Worm (Caenorhabditis elegans) whole organism, L2 larva: ENCODE measurements around the gene clec-133.

Source experiments
- F13H6.1 ChIP-seq: sonication (generic microtip); optimal IDR thresholded peaks from 2 replicates; lab custom pipeline; 2016; ENCODE audit warnings: missing genetic modification characterization, missing compliant biosample characterization
- R02D3.7 ChIP-seq: fragments of 150-350 bp; optimal IDR thresholded peaks from 2 replicates; lab custom pipeline; 2014; ENCODE audit warnings: missing biosample characterization, missing genetic modification characterization
- ZK546.5 ChIP-seq: sonication (generic microtip); optimal IDR thresholded peaks from 2 replicates; lab custom pipeline; 2017; ENCODE audit warnings: missing biosample characterization, missing genetic modification characterization
- alr-1 ChIP-seq: fragments of 150-350 bp; optimal IDR thresholded peaks from 2 replicates; lab custom pipeline; 2014; ENCODE audit warnings: missing biosample characterization, missing genetic modification characterization
- aly-2 ChIP-seq: fragments of 150-350 bp; optimal IDR thresholded peaks from 2 replicates; lab custom pipeline; 2014; ENCODE audit warnings: missing biosample characterization, missing genetic modification characterization
- ceh-16 ChIP-seq: fragments of 150-350 bp; optimal IDR thresholded peaks from 2 replicates; lab custom pipeline; 2014; ENCODE audit warnings: missing biosample characterization, missing genetic modification characterization
- ceh-82 ChIP-seq: fragments of 150-350 bp; optimal IDR thresholded peaks from 2 replicates; lab custom pipeline; 2014; ENCODE audit warnings: missing biosample characterization, missing genetic modification characterization
- egl-27 ChIP-seq: sonication (generic microtip); optimal IDR thresholded peaks from 3 replicates; lab custom pipeline; 2017; ENCODE audit warnings: missing biosample characterization, missing genetic modification reagents, missing genetic modification characterization
- gmeb-1 ChIP-seq: fragments of 150-350 bp; optimal IDR thresholded peaks from 2 replicates; lab custom pipeline; 2014; ENCODE audit warnings: missing biosample characterization, missing genetic modification characterization
- lin-11 ChIP-seq: fragments of 150-350 bp; sonication (generic microtip); optimal IDR thresholded peaks from 2 replicates; lab custom pipeline; 2014; ENCODE audit warnings: missing biosample characterization, missing genetic modification characterization, inconsistent platforms, mixed read lengths
- lin-13 ChIP-seq: fragments of 150-350 bp; optimal IDR thresholded peaks from 2 replicates; lab custom pipeline; 2014; ENCODE audit warnings: missing biosample characterization, missing genetic modification reagents, missing genetic modification characterization
- lin-39 ChIP-seq: fragments of 150-350 bp; optimal IDR thresholded peaks from 2 replicates; lab custom pipeline; 2014; ENCODE audit warnings: missing biosample characterization, missing genetic modification reagents, missing genetic modification characterization
- lsy-2 ChIP-seq, 2 experiments: fragments of 150-350 bp in 1 of 2; sonication (generic microtip) in 1 of 2; optimal IDR thresholded peaks; 2 replicates each; lab custom pipeline; 2014 to 2017; ENCODE audit warnings: missing biosample characterization in 2 of 2, missing genetic modification characterization in 2 of 2
- mbf-1 ChIP-seq: sonication (generic microtip); optimal IDR thresholded peaks from 2 replicates; lab custom pipeline; 2017; ENCODE audit warnings: missing biosample characterization, missing genetic modification characterization
- nhr-11 ChIP-seq: fragments of 150-350 bp; optimal IDR thresholded peaks from 2 replicates; lab custom pipeline; 2014; ENCODE audit warnings: missing biosample characterization, missing genetic modification characterization
- nhr-12 ChIP-seq: fragments of 150-350 bp; optimal IDR thresholded peaks from 2 replicates; lab custom pipeline; 2014; ENCODE audit warnings: missing biosample characterization, missing genetic modification characterization
- nhr-129 ChIP-seq: fragments of 150-350 bp; optimal IDR thresholded peaks from 2 replicates; lab custom pipeline; 2014; ENCODE audit warnings: missing biosample characterization, missing genetic modification characterization
- nhr-237 ChIP-seq: fragments of 150-350 bp; optimal IDR thresholded peaks from 2 replicates; lab custom pipeline; 2014; ENCODE audit warnings: missing biosample characterization, missing genetic modification characterization
- nhr-25 ChIP-seq: fragments of 150-350 bp; sonication (generic microtip); optimal IDR thresholded peaks from 3 replicates; lab custom pipeline; 2014; ENCODE audit warnings: missing biosample characterization, missing genetic modification characterization
- sem-4 ChIP-seq: fragments of 150-350 bp; optimal IDR thresholded peaks from 2 replicates; lab custom pipeline; 2014; ENCODE audit warnings: missing biosample characterization, missing genetic modification reagents, missing genetic modification characterization
- skn-1 ChIP-seq: sonication (generic microtip); optimal IDR thresholded peaks from 2 replicates; lab custom pipeline; 2017; ENCODE audit warnings: missing biosample characterization, missing genetic modification characterization
- sma-3 ChIP-seq: sonication (generic microtip); optimal IDR thresholded peaks from 2 replicates; lab custom pipeline; 2016; ENCODE audit warnings: missing genetic modification reagents, missing genetic modification characterization, missing compliant biosample characterization
- sma-9 ChIP-seq, 2 experiments: fragments of 150-350 bp in 1 of 2; sonication (generic microtip) in 1 of 2; optimal IDR thresholded peaks; 2 replicates each; lab custom pipeline; 2014 to 2016; ENCODE audit warnings: missing genetic modification characterization in 2 of 2, mild to moderate bottlenecking in 1 of 2, missing biosample characterization in 1 of 2, missing compliant biosample characterization in 1 of 2, missing genetic modification reagents in 1 of 2, moderate library complexity in 1 of 2
- unc-39 ChIP-seq: fragments of 150-350 bp; optimal IDR thresholded peaks from 2 replicates; lab custom pipeline; 2014; ENCODE audit warnings: missing biosample characterization, missing genetic modification characterization
- unc-55 ChIP-seq: fragments of 150-350 bp; sonication (generic microtip); optimal IDR thresholded peaks from 3 replicates; lab custom pipeline; 2014; ENCODE audit warnings: missing biosample characterization, missing genetic modification reagents, missing genetic modification characterization
- unc-62 ChIP-seq: fragments of 150-350 bp; optimal IDR thresholded peaks from 2 replicates; lab custom pipeline; 2014; ENCODE audit warnings: missing biosample characterization, missing genetic modification reagents, missing genetic modification characterization
- zag-1 ChIP-seq: fragments of 150-350 bp; optimal IDR thresholded peaks from 2 replicates; lab custom pipeline; 2014; ENCODE audit warnings: missing biosample characterization, missing genetic modification characterization
- ztf-1 ChIP-seq: fragments of 200-800 bp; sonication (Bioruptor generic); conservative IDR thresholded peaks from 2 replicates; pipeline ENCODE4 v1.3.6; 2022; ENCODE audit warnings: missing genetic modification characterization, missing compliant biosample characterization
- ztf-11 ChIP-seq: sonication (generic microtip); optimal IDR thresholded peaks from 2 replicates; lab custom pipeline; 2017; ENCODE audit warnings: missing biosample characterization, missing genetic modification characterization

Gene clec-133

ce11 chrII:3616615-3617014 is 38.4 kb downstream of the clec-133 start:
- no peak for TF ChIP-seq alr-1
- no peak for TF ChIP-seq nhr-11 (tag; lab: Kevin White, UChicago)
- TF ChIP-seq unc-39 = no peak
- TF ChIP-seq lsy-2 (tag; optimal IDR thresholded peaks at IDR 0.05; lab: Kevin White, UChicago) = no peak
- no peak for TF ChIP-seq aly-2 (tag; lab: Kevin White, UChicago)
- no peak for TF ChIP-seq F13H6.1 (tag; lab: Kevin White, UChicago)

ce11 chrII:3617512-3617911 is 39.3 kb downstream of the clec-133 start, which contains the start of gene F40E12.1:
F40E12.1 (plus strand) TSS chrII:3617812.
- TF ChIP-seq mbf-1 (tag; lab: Kevin White, UChicago) (no peak), ceh-82 (tag; lab: Kevin White, UChicago) (no peak), R02D3.7 (tag; lab: Kevin White, UChicago) (no peak), skn-1 (no peak), zag-1 (no peak), gmeb-1 (tag; lab: Kevin White, UChicago) (no peak), nhr-25 (tag; lab: Kevin White, UChicago) (no peak), lin-39 (no peak), unc-62 (GFP tag; lab: Kevin White, UChicago) (no peak), lin-11 (tag; lab: Kevin White, UChicago) (no peak), nhr-12 (tag; lab: Kevin White, UChicago) (no peak)

- no peak for TF ChIP-seq sem-4
- TF ChIP-seq zag-1 = no peak
- no peak for TF ChIP-seq lin-13 (GFP tag; lab: Kevin White, UChicago)
- TF ChIP-seq sma-3 (GFP tag; lab: Kevin White, UChicago) = no peak
These were observed 42.6 kb downstream of the clec-133 start for ce11 chrII:3620862-3621261.

ce11 chrII:3622014-3622413 is 43.8 kb downstream of the clec-133 start, which contains the start of gene M151.7:
M151.7 (plus strand) TSS chrII:3622314.
- TF ChIP-seq ZK546.5 (tag; lab: Kevin White, UChicago) (no peak), aly-2 (tag; lab: Kevin White, UChicago) (no peak), ztf-1 (GFP tag; lab: Robert Waterston, UW) (no peak), sma-9 (GFP tag; optimal IDR thresholded peaks at IDR 0.05; lab: Kevin White, UChicago) (no peak), sma-9 (tag; optimal IDR thresholded peaks at IDR 0.05; lab: Kevin White, UChicago) (no peak), lin-13 (GFP tag; lab: Kevin White, UChicago) (no peak)

- TF ChIP-seq ztf-11 = no peak
- no peak for TF ChIP-seq F13H6.1 (tag; lab: Kevin White, UChicago)
- TF ChIP-seq egl-27 (tag; lab: Kevin White, UChicago) = no peak
- no peak for TF ChIP-seq unc-55
- no peak for TF ChIP-seq lin-39
- TF ChIP-seq unc-62 (GFP tag; lab: Kevin White, UChicago) = no peak
- TF ChIP-seq nhr-11 (tag; lab: Kevin White, UChicago) = no peak
- no peak for TF ChIP-seq sem-4
- TF ChIP-seq lin-11 (tag; lab: Kevin White, UChicago) = no peak
- no peak for TF ChIP-seq nhr-129 (tag; lab: Kevin White, UChicago)
- no peak for TF ChIP-seq ceh-16 (tag; lab: Kevin White, UChicago)
- TF ChIP-seq nhr-237 (tag; lab: Kevin White, UChicago) = no peak
- no peak for TF ChIP-seq mbf-1 (tag; lab: Kevin White, UChicago)
- no peak for TF ChIP-seq lsy-2 (tag; optimal IDR thresholded peaks at IDR 0.05; lab: Kevin White, UChicago)
These were observed 48.7 kb downstream of the clec-133 start, which contains the start of gene M151.3 for ce11 chrII:3626872-3627271. M151.3 (plus strand) TSS chrII:3627172.
